Worm (Caenorhabditis elegans): ENCODE data around the gene ZK418.10.

DNA sequence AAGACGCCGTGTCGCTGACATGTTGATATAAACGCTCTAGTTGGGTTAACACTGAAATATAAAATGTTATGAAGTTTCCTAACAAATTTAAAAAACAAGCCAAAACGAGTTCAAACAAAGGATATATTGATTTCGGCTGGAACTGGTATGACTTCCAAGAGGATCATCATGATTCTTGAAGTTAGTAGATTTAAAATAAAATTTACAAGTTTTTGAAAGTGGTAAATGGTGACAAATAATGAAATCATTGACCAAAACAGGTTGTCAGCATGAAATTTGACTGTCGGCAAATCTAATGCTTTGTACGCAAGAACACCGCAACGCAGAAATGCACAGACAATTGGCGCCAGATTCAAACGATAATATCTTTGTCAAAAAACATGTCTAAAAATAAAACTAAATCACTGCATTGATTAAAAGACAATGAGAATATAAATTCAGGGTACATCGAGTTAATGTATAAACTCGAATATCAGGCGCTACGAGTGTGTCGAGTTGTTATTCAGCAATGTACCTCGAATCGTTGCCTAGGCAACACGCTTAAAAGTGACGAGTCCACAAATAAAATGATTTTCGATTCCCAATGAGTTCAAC is 21.9 kb downstream of the ZK418.10 start, which contains the start of the genes ubc-18 and R01H2.8:
- TF ChIP-seq cebp-2 (GFP tag; IDR thresholded peaks at IDR 0.05) (no peak), dpl-1 (GFP tag; optimal IDR thresholded peaks at IDR 0.05) (peak; percentile 71), B0035.1 (tag; optimal IDR thresholded peaks at IDR 0.05) (no peak), lin-26 (GFP tag; IDR thresholded peaks at IDR 0.05) (no peak), mcd-1 (GFP tag; IDR thresholded peaks at IDR 0.05) (peak; percentile 39; the same call in 1 of the 2 replicates), aptf-2 (GFP tag; conservative IDR thresholded peaks at IDR 0.05) (no peak), ama-1 (optimal IDR thresholded peaks at IDR 0.05) (no peak), ama-1 (GFP tag; optimal IDR thresholded peaks at IDR 0.05) (no peak), hlh-26 (GFP tag; conservative IDR thresholded peaks at IDR 0.05) (no peak), B0336.3 (GFP tag; IDR thresholded peaks at IDR 0.05) (no peak), pha-4 (tag; optimal IDR thresholded peaks at IDR 0.05) (no peak)
